In the genomic region with DNA sequence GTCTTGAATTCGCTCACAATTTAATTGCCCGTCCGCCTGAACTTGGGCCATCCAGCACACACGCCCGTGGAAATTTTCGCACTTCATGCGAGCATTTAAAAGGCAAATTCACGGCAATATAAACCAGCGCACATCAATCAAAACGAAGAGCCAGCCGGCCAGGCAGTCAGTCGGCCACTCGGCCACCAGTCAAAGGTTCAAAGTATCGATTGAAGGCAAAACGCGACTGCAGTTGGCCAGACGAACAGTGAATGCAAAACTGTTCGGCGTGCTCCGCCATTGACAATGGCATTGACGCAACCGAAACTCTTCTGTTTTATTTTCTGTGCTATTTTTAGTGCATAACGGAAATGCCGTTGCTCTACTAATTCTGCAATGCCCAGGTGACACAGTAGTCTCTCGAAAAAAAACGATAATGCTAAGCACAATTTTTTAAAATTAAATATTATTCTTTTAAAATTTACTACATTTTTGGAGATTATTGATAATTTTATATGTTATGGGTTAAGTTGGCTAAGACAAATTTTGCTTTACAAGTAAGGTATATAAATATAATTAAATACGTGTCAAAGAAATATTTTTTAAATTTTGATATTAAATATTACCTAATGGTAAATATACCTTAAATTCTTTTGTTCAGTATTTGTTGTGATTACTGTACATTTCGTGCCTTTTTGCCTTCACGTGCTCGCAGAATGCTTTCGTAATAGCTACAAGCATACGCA, we compare ENCODE assay signal across 5 fruit fly cellular contexts.
TF ChIP-seq lines count a peak whose summit lies in the region.

No protein-coding gene starts in this region.

- TF ChIP-seq CTCF in whole organism, embryonic (GFP tag; optimal IDR thresholded peaks at IDR 0.05; lab: Kevin White, UChicago): no peak

TF ChIP-seq in whole organism, adult, 20 proteins besides CTCF, POLR2A, EP300 and RAD21 (continues in another document):
- peak; percentile 70 for TF ChIP-seq CG12768 (GFP tag; optimal IDR thresholded peaks at IDR 0.05; lab: Kevin White, UChicago)
- no peak for TF ChIP-seq cic (GFP tag; optimal IDR thresholded peaks at IDR 0.05; lab: Kevin White, UChicago)
- peak; percentile 77 for TF ChIP-seq CG7101 (tag; optimal IDR thresholded peaks at IDR 0.05; lab: Kevin White, UChicago)
- TF ChIP-seq ovo (GFP tag; optimal IDR thresholded peaks at IDR 0.05; lab: Kevin White, UChicago): no peak
- peak; percentile 49 for TF ChIP-seq pad (GFP tag; optimal IDR thresholded peaks at IDR 0.05; lab: Kevin White, UChicago)
- peak; percentile 46 for TF ChIP-seq CG33017 (tag; optimal IDR thresholded peaks at IDR 0.05; lab: Kevin White, UChicago)
- peak; percentile 6 for TF ChIP-seq tj (GFP tag; optimal IDR thresholded peaks at IDR 0.05; lab: Kevin White, UChicago)
- TF ChIP-seq Hr96 (GFP tag; optimal IDR thresholded peaks at IDR 0.05; lab: Kevin White, UChicago): no peak
- TF ChIP-seq CG14711 (tag; optimal IDR thresholded peaks at IDR 0.05; lab: Kevin White, UChicago): peak; percentile 84
- peak; percentile 78 for TF ChIP-seq CG7045 (GFP tag; optimal IDR thresholded peaks at IDR 0.05; lab: Kevin White, UChicago)
- TF ChIP-seq Mnt (GFP tag; optimal IDR thresholded peaks at IDR 0.05; lab: Kevin White, UChicago): no peak
- TF ChIP-seq Crg-1 (GFP tag; optimal IDR thresholded peaks at IDR 0.05; lab: Kevin White, UChicago): no peak
- TF ChIP-seq cnc (optimal IDR thresholded peaks at IDR 0.05; lab: Kevin White, UChicago): no peak
- TF ChIP-seq kay (GFP tag; lab: Kevin White, UChicago; ENCODE audit: borderline replicate concordance): no peak
- TF ChIP-seq CG1620 (GFP tag; optimal IDR thresholded peaks at IDR 0.05; lab: Kevin White, UChicago): no peak
- TF ChIP-seq CG11617 (GFP tag; optimal IDR thresholded peaks at IDR 0.05; lab: Kevin White, UChicago): peak; percentile 34
- no peak for TF ChIP-seq Clk (GFP tag; optimal IDR thresholded peaks at IDR 0.05; lab: Kevin White, UChicago)

TF ChIP-seq in whole organism, embryonic, 481 proteins besides CTCF, POLR2A, EP300 and RAD21 (continues in another document):
- TF ChIP-seq Stat92E (GFP tag; optimal IDR thresholded peaks at IDR 0.05; lab: Kevin White, UChicago) (no peak), BtbVII (GFP tag; optimal IDR thresholded peaks at IDR 0.05; lab: Kevin White, UChicago) (no peak), CG6689 (GFP tag; IDR thresholded peaks at IDR 0.05; lab: Robert Waterston, UW) (no peak), E2f2 (GFP tag; IDR thresholded peaks at IDR 0.05; lab: Robert Waterston, UW) (no peak), CG15696 (tag; optimal IDR thresholded peaks at IDR 0.05; lab: Kevin White, UChicago) (no peak), CG4730 (GFP tag; IDR thresholded peaks at IDR 0.05; lab: Robert Waterston, UW) (no peak), Doc2 (GFP tag; IDR thresholded peaks at IDR 0.05; lab: Robert Waterston, UW) (no peak), Jarid2 (GFP tag; optimal IDR thresholded peaks at IDR 0.05; lab: Kevin White, UChicago) (no peak), TFAM (GFP tag; optimal IDR thresholded peaks at IDR 0.05; lab: Kevin White, UChicago) (no peak), ac (GFP tag; optimal IDR thresholded peaks at IDR 0.05; lab: Kevin White, UChicago) (no peak), CG2129 (GFP tag; IDR thresholded peaks at IDR 0.05; lab: Robert Waterston, UW; ENCODE audit: partially characterized antibody) (no peak), gro (GFP tag; optimal IDR thresholded peaks at IDR 0.05; lab: Kevin White, UChicago) (no peak), CG32772 (GFP tag; IDR thresholded peaks at IDR 0.05; lab: Robert Waterston, UW) (no peak), Dbx (GFP tag; IDR thresholded peaks at IDR 0.05; lab: Robert Waterston, UW) (no peak), Spps (tag; optimal IDR thresholded peaks at IDR 0.05; lab: Kevin White, UChicago) (no peak), corto (GFP tag; optimal IDR thresholded peaks at IDR 0.05; lab: Kevin White, UChicago) (no peak), CG11093 (GFP tag; IDR thresholded peaks at IDR 0.05; lab: Robert Waterston, UW) (no peak), CG18599 (GFP tag; optimal IDR thresholded peaks at IDR 0.05; lab: Kevin White, UChicago) (peak; percentile 26)

TF ChIP-seq in whole organism, prepupa, 60 proteins besides CTCF, POLR2A, EP300 and RAD21 (continues in another document):
- peak; percentile 19 for TF ChIP-seq CG10669 (GFP tag; optimal IDR thresholded peaks at IDR 0.05; lab: Kevin White, UChicago)
- no peak for TF ChIP-seq CG11902 (GFP tag; optimal IDR thresholded peaks at IDR 0.05; lab: Kevin White, UChicago)
- TF ChIP-seq CG8119 (GFP tag; IDR thresholded peaks at IDR 0.05; lab: Robert Waterston, UW): peak; percentile 52; the same call in 1 of the 3 replicates
- TF ChIP-seq CG32006 (GFP tag; optimal IDR thresholded peaks at IDR 0.05; lab: Kevin White, UChicago): peak; percentile 21
- peak; percentile 59 for TF ChIP-seq Eip78C (GFP tag; lab: Kevin White, UChicago)
- peak; percentile 35 for TF ChIP-seq CG3919 (GFP tag; optimal IDR thresholded peaks at IDR 0.05; lab: Kevin White, UChicago)
- TF ChIP-seq Gug (GFP tag; IDR thresholded peaks at IDR 0.05; lab: Robert Waterston, UW): peak; percentile 42; the same call in 1 of the 2 replicates
- TF ChIP-seq CG15336 (GFP tag; IDR thresholded peaks at IDR 0.05; lab: Robert Waterston, UW): peak; percentile 67
- peak; percentile 45 for TF ChIP-seq CG6276 (GFP tag; optimal IDR thresholded peaks at IDR 0.05; lab: Kevin White, UChicago)
- TF ChIP-seq fd59A (GFP tag; optimal IDR thresholded peaks at IDR 0.05; lab: Kevin White, UChicago): no peak
- peak; percentile 7 for TF ChIP-seq net (GFP tag; optimal IDR thresholded peaks at IDR 0.05; lab: Kevin White, UChicago)
- TF ChIP-seq eg (GFP tag; IDR thresholded peaks at IDR 0.05; lab: Robert Waterston, UW): peak; percentile 75
- TF ChIP-seq Ets21C (GFP tag; optimal IDR thresholded peaks at IDR 0.05; lab: Kevin White, UChicago): no peak
- peak; percentile 19 for TF ChIP-seq cyc (GFP tag; optimal IDR thresholded peaks at IDR 0.05; lab: Kevin White, UChicago)
- TF ChIP-seq achi (GFP tag; optimal IDR thresholded peaks at IDR 0.05; lab: Kevin White, UChicago): peak; percentile 48
- 0 out of 3 replicates have a peak, but pooled peaks have one; percentile 13 for TF ChIP-seq CG6163 (GFP tag; IDR thresholded peaks at IDR 0.05; lab: Robert Waterston, UW)
- TF ChIP-seq CG10631 (GFP tag; optimal IDR thresholded peaks at IDR 0.05; lab: Kevin White, UChicago): peak; percentile 26

TF ChIP-seq in whole organism, pupa, 21 proteins besides CTCF, POLR2A, EP300 and RAD21:
- TF ChIP-seq CG13204 (GFP tag; optimal IDR thresholded peaks at IDR 0.05; lab: Kevin White, UChicago) (no peak), CG14655 (GFP tag; optimal IDR thresholded peaks at IDR 0.05; lab: Kevin White, UChicago) (peak; percentile 68), Ets98B (GFP tag; IDR thresholded peaks at IDR 0.05; lab: Robert Waterston, UW) (no peak; the same call in 1 of the 2 replicates), CG32121 (GFP tag; IDR thresholded peaks at IDR 0.05; lab: Robert Waterston, UW) (0 out of 2 replicates have a peak, but pooled peaks have one; percentile 37), CG4496 (GFP tag; IDR thresholded peaks at IDR 0.05; lab: Robert Waterston, UW) (0 out of 3 replicates have a peak, but pooled peaks have one; percentile 29), CG9948 (tag; optimal IDR thresholded peaks at IDR 0.05; lab: Kevin White, UChicago) (no peak), CG8159 (tag; optimal IDR thresholded peaks at IDR 0.05; lab: Kevin White, UChicago) (peak; percentile 67), CG17806 (tag; optimal IDR thresholded peaks at IDR 0.05; lab: Kevin White, UChicago) (peak; percentile 13), fd96Ca (GFP tag; IDR thresholded peaks at IDR 0.05; lab: Robert Waterston, UW) (peak; percentile 43; the same call in 1 of the 3 replicates), CG8301 (tag; optimal IDR thresholded peaks at IDR 0.05; lab: Kevin White, UChicago) (peak; percentile 46), Snoo (tag; optimal IDR thresholded peaks at IDR 0.05; lab: Kevin White, UChicago) (no peak)

TF ChIP-seq in whole organism, wandering third instar larva, 38 proteins besides CTCF, POLR2A, EP300 and RAD21:
- TF ChIP-seq Hr78 (GFP tag; optimal IDR thresholded peaks at IDR 0.05; lab: Kevin White, UChicago): no peak
- TF ChIP-seq dsf (GFP tag; optimal IDR thresholded peaks at IDR 0.05; lab: Kevin White, UChicago; ENCODE audit: borderline replicate concordance): no peak
- TF ChIP-seq sage (GFP tag; optimal IDR thresholded peaks at IDR 0.05; lab: Kevin White, UChicago): no peak
- no peak for TF ChIP-seq rgr (GFP tag; optimal IDR thresholded peaks at IDR 0.05; lab: Kevin White, UChicago)
- TF ChIP-seq OdsH (GFP tag; optimal IDR thresholded peaks at IDR 0.05; lab: Kevin White, UChicago): no peak
- TF ChIP-seq Vsx2 (GFP tag; optimal IDR thresholded peaks at IDR 0.05; lab: Kevin White, UChicago; ENCODE audit: partially characterized antibody): no peak
- TF ChIP-seq lola (GFP tag; optimal IDR thresholded peaks at IDR 0.05; lab: Kevin White, UChicago): no peak
- no peak for TF ChIP-seq pan (optimal IDR thresholded peaks at IDR 0.05; lab: Kevin White, UChicago)
- peak; percentile 49 for TF ChIP-seq HLH106 (tag; optimal IDR thresholded peaks at IDR 0.05; lab: Kevin White, UChicago)
- no peak for TF ChIP-seq Dfd (GFP tag; optimal IDR thresholded peaks at IDR 0.05; lab: Kevin White, UChicago)
- TF ChIP-seq ey (GFP tag; optimal IDR thresholded peaks at IDR 0.05; lab: Kevin White, UChicago): no peak
- TF ChIP-seq Abd-B (GFP tag; optimal IDR thresholded peaks at IDR 0.05; lab: Kevin White, UChicago): no peak
- no peak for TF ChIP-seq Sp1 (GFP tag; optimal IDR thresholded peaks at IDR 0.05; lab: Kevin White, UChicago)
- TF ChIP-seq foxo (GFP tag; optimal IDR thresholded peaks at IDR 0.05; lab: Kevin White, UChicago): peak in 1 of 2 experiments; percentile 27
